Worm (Caenorhabditis elegans) whole organism, midembryonic: Measurements from ENCODE around the gene T26G10.4.
A peak's percentile ranks its signal among the peaks of the same experiment; 100 is the strongest.

Experiments
- T22C8.4 ChIP-seq: fragments of 200-800 bp; sonication (Bioruptor generic); IDR thresholded peaks from 2 replicates; pipeline ENCODE4 v1.3.6; 2022; ENCODE audit warnings: missing genetic modification characterization, missing compliant biosample characterization
- cog-1 ChIP-seq: sonication (generic microtip); optimal IDR thresholded peaks from 2 replicates; lab custom pipeline; 2016; ENCODE audit warnings: missing genetic modification characterization, missing compliant biosample characterization
- flt-1 ChIP-seq: fragments of 200-800 bp; sonication (Bioruptor generic); IDR thresholded peaks from 2 replicates; pipeline ENCODE4 v1.3.6; 2022; ENCODE audit warnings: missing genetic modification characterization, missing compliant biosample characterization
- klf-2 ChIP-seq: fragments of 200-800 bp; sonication (Bioruptor generic); conservative IDR thresholded peaks from 2 replicates; pipeline ENCODE4 v1.3.6; 2022; ENCODE audit warnings: missing genetic modification reagents, missing genetic modification characterization, missing compliant biosample characterization
- med-1 ChIP-seq: sonication (generic microtip); optimal IDR thresholded peaks from 2 replicates; lab custom pipeline; 2017; ENCODE audit warnings: missing genetic modification characterization, mild to moderate bottlenecking, missing compliant biosample characterization, antibody characterized with exemption, missing genetic modification reagents; ENCODE audit not compliant: insufficient read depth
- ref-1 ChIP-seq: fragments of 200-800 bp; sonication (Bioruptor generic); conservative IDR thresholded peaks from 2 replicates; pipeline ENCODE4 v1.3.6; 2022; ENCODE audit warnings: missing genetic modification reagents, missing genetic modification characterization, missing compliant biosample characterization
- tab-1 ChIP-seq: fragments of 200-800 bp; sonication (Bioruptor generic); IDR thresholded peaks from 2 replicates; pipeline ENCODE4 v1.3.6; 2022; ENCODE audit warnings: missing genetic modification characterization, missing compliant biosample characterization
- ztf-23 ChIP-seq: fragments of 200-800 bp; sonication (Bioruptor generic); IDR thresholded peaks from 2 replicates; pipeline ENCODE4 v1.3.6; 2022; ENCODE audit warnings: missing genetic modification reagents, missing genetic modification characterization, missing compliant biosample characterization
- ztf-29 ChIP-seq: fragments of 200-800 bp; sonication (Bioruptor generic); IDR thresholded peaks from 2 replicates; pipeline ENCODE4 v1.3.6; 2022; ENCODE audit warnings: missing genetic modification reagents, missing genetic modification characterization, missing compliant biosample characterization

Gene T26G10.4

DNA sequence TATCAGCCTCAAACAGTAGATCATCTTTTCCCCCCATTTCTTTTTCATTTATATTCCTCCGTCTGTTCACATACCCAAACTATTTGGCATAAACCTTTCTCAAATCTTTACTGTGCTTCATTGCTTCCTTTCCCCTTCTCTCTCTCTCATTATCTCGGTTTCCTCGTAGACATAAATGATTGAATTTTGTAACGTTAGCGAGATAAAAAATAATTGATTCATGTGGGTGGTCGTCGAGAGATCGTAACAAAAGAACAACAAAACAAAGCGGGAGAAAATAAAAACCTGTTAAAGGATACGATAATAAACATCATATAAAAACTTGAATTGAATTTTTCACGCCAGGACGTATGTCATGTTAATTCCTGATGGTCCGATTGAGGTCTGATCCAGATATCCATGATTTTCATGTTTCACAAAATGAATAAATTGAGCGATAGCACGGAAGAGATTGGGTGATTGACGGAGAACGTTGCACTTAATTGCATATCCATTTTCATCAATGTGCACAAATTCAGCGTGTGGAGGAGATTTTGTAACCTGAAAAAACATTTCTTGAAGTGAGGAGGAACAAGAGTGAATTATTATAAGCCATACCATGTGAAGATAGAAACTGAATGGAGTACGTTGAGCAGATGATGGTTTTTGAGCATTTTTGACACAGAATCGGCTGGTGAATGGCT is 42.6 kb downstream of the T26G10.4 start:
- peak; percentile 5 for TF ChIP-seq med-1 (GFP tag; lab: Kevin White, UChicago)
- no peak for TF ChIP-seq ref-1 (GFP tag; lab: Robert Waterston, UW)

ce11 chrIII:9465424-9465823 is 45.1 kb downstream of the T26G10.4 start, which contains the start of gene B0464.9:
Gene B0464.9 (plus strand): TSS chrIII:9465767.
- TF ChIP-seq ztf-23 (GFP tag; lab: Robert Waterston, UW), result peak; percentile 43; the same call in 1 of the 2 replicates
- TF ChIP-seq T22C8.4 (GFP tag; lab: Robert Waterston, UW), result peak; percentile 6; the same call in 1 of the 2 replicates
- TF ChIP-seq flt-1 (GFP tag; lab: Robert Waterston, UW), result no peak

DNA sequence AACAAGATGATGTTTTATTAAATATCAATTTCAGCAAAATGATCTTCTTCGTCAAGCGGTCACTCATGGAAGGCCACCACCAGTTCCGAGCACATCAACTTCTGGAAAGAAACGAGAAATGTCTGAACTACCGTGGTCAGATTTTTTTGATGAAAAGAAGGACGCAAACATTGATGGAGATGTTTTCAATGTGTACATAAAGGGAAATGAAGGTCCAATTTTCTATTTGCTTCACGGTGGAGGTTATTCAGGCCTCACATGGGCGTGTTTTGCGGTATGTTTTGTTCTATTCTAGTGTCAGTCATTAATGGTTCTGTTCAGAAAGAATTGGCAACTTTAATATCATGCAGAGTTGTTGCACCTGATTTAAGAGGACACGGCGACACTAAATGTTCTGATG is 45.5 kb downstream of the T26G10.4 start, which contains the start of gene B0464.6:
Gene B0464.6 (minus strand): TSS at position 101 of the 400 bp plus-strand sequence.
- TF ChIP-seq cog-1 (no peak), med-1 (GFP tag; lab: Kevin White, UChicago) (no peak), ref-1 (GFP tag; lab: Robert Waterston, UW) (no peak), ztf-23 (GFP tag; lab: Robert Waterston, UW) (no peak), ztf-29 (GFP tag; lab: Robert Waterston, UW) (no peak), klf-2 (no peak), tab-1 (no peak), flt-1 (GFP tag; lab: Robert Waterston, UW) (no peak), T22C8.4 (GFP tag; lab: Robert Waterston, UW) (no peak)

ce11 chrIII:9467095-9467494 is 46.8 kb downstream of the T26G10.4 start, which contains the start of gene baf-1:
Gene baf-1 (plus strand): TSS chrIII:9467464.
- TF ChIP-seq cog-1 (no peak), T22C8.4 (GFP tag; lab: Robert Waterston, UW) (peak; percentile 34; the same call in 1 of the 2 replicates)

- TF ChIP-seq klf-2, result no peak
- no peak for TF ChIP-seq ztf-29 (GFP tag; lab: Robert Waterston, UW)
- TF ChIP-seq ztf-23 (GFP tag; lab: Robert Waterston, UW), result no peak
Measured at ce11 chrIII:9467857-9468256, 47.5 kb downstream of the T26G10.4 start, which contains the start of gene tag-342. Gene tag-342 (plus strand): TSS chrIII:9468157.
